Fruit fly (Drosophila melanogaster) Kc167 (cell line): ENCODE results near the gene CG17544.

Experiments used
- Myc ChIP-seq: fragments of >200 bp; optimal IDR thresholded peaks from 2 replicates; lab custom pipeline; 2017; ENCODE audit warnings: missing external identifiers
- Sin3A ChIP-seq: fragments of >200 bp; optimal IDR thresholded peaks from 2 replicates; lab custom pipeline; 2018; ENCODE audit warnings: missing external identifiers
- h ChIP-seq: fragments of >200 bp; optimal IDR thresholded peaks from 3 replicates; lab custom pipeline; 2018; ENCODE audit warnings: missing external identifiers
- insv ChIP-seq: fragments of >200 bp; optimal IDR thresholded peaks from 3 replicates; lab custom pipeline; 2018; ENCODE audit warnings: missing external identifiers
- psq ChIP-seq: fragments of >200 bp; optimal IDR thresholded peaks from 2 replicates; lab custom pipeline; 2017; ENCODE audit warnings: missing external identifiers

- no peak for TF ChIP-seq Sin3A
- no peak for TF ChIP-seq Myc
- TF ChIP-seq h (lab: Kevin White, UChicago) = no peak
- TF ChIP-seq psq = no peak
- no peak for TF ChIP-seq insv (lab: Kevin White, UChicago)
These were observed 25.3 kb upstream of the CG17544 start, which contains the start of the genes Alp12 and CG13085 for dm6 chr2L:19423467-19424122.
